Fruit fly (Drosophila melanogaster) whole organism, pupa: Measurements from ENCODE around the gene Papst2.

Source experiments
- CG10348 ChIP-seq: fragments of 200-800 bp; sonication (Bioruptor generic); IDR thresholded peaks from 2 replicates; pipeline ENCODE4 v1.3.6; 2022; ENCODE audit warnings: missing biosample characterization, missing genetic modification characterization
- CG12605 ChIP-seq: fragments of 200-800 bp; sonication (Bioruptor generic); IDR thresholded peaks from 2 replicates; pipeline ENCODE4 v1.3.6; 2022; ENCODE audit warnings: missing biosample characterization, missing genetic modification characterization
- CG13204 ChIP-seq: fragments of 200-800 bp; sonication (Bioruptor generic); optimal IDR thresholded peaks from 2 replicates; lab custom pipeline; 2018; ENCODE audit warnings: missing biosample characterization, mild to moderate bottlenecking, missing genetic modification characterization, moderate library complexity
- CG14655 ChIP-seq: fragments of 200-800 bp; sonication (Bioruptor generic); optimal IDR thresholded peaks from 3 replicates; lab custom pipeline; 2017; ENCODE audit warnings: mild to moderate bottlenecking, missing biosample characterization, missing genetic modification reagents, missing genetic modification characterization
- CG15710 ChIP-seq: fragments of 200-800 bp; sonication (Bioruptor generic); optimal IDR thresholded peaks from 2 replicates; lab custom pipeline; 2018; ENCODE audit warnings: missing biosample characterization, mild to moderate bottlenecking, missing genetic modification characterization, moderate library complexity
- CG17806 ChIP-seq: fragments of 200-800 bp; sonication (Bioruptor generic); optimal IDR thresholded peaks from 2 replicates; lab custom pipeline; 2018; ENCODE audit warnings: missing biosample characterization, mild to moderate bottlenecking, missing genetic modification characterization, moderate library complexity
- CG32121 ChIP-seq: fragments of 200-800 bp; sonication (Bioruptor generic); IDR thresholded peaks from 2 replicates; pipeline ENCODE4 v1.3.6; 2022; ENCODE audit warnings: missing biosample characterization, missing genetic modification characterization
- CG34367 ChIP-seq: fragments of 200-800 bp; sonication (Bioruptor generic); optimal IDR thresholded peaks from 2 replicates; lab custom pipeline; 2018; ENCODE audit warnings: missing biosample characterization, mild to moderate bottlenecking, missing genetic modification characterization
- CG4496 ChIP-seq: fragments of 200-800 bp; sonication (Bioruptor generic); IDR thresholded peaks from 3 replicates; pipeline ENCODE4 v1.3.6; 2022; ENCODE audit warnings: missing biosample characterization, missing genetic modification characterization
- CG8159 ChIP-seq: fragments of 200-800 bp; sonication (Bioruptor generic); optimal IDR thresholded peaks from 3 replicates; lab custom pipeline; 2018; ENCODE audit warnings: missing biosample characterization, mild to moderate bottlenecking, missing genetic modification characterization, moderate library complexity
- CG8301 ChIP-seq: fragments of 200-800 bp; sonication (Bioruptor generic); optimal IDR thresholded peaks from 2 replicates; lab custom pipeline; 2018; ENCODE audit warnings: missing biosample characterization, mild to moderate bottlenecking, missing genetic modification characterization
- CG9948 ChIP-seq: fragments of 200-800 bp; sonication (Bioruptor generic); optimal IDR thresholded peaks from 2 replicates; lab custom pipeline; 2018; ENCODE audit warnings: missing biosample characterization, mild to moderate bottlenecking, missing genetic modification characterization, moderate library complexity
- D1 ChIP-seq: fragments of 200-800 bp; sonication (Bioruptor generic); optimal IDR thresholded peaks from 2 replicates; lab custom pipeline; 2018; ENCODE audit warnings: missing biosample characterization, mild to moderate bottlenecking, missing genetic modification characterization, moderate library complexity
- EcR ChIP-seq: fragments of 200-800 bp; sonication (Bioruptor generic); optimal IDR thresholded peaks from 3 replicates; lab custom pipeline; 2019; ENCODE audit warnings: missing biosample characterization, missing genetic modification characterization, mild to moderate bottlenecking, moderate library complexity, missing genetic modification reagents
- Ets98B ChIP-seq: fragments of 200-800 bp; sonication (Bioruptor generic); IDR thresholded peaks from 2 replicates; pipeline ENCODE4 v1.3.6; 2022; ENCODE audit warnings: missing biosample characterization, missing genetic modification characterization
- Pif1A ChIP-seq: fragments of 200-800 bp; sonication (Bioruptor generic); optimal IDR thresholded peaks from 3 replicates; lab custom pipeline; 2016; ENCODE audit warnings: missing biosample characterization, missing genetic modification characterization
- Snoo ChIP-seq: fragments of 200-800 bp; sonication (Bioruptor generic); optimal IDR thresholded peaks from 3 replicates; lab custom pipeline; 2017; ENCODE audit warnings: missing biosample characterization, mild to moderate bottlenecking, missing genetic modification characterization, inconsistent platforms
- fd96Ca ChIP-seq: fragments of 200-800 bp; sonication (Bioruptor generic); IDR thresholded peaks from 3 replicates; pipeline ENCODE4 v1.3.6; 2022; ENCODE audit warnings: missing biosample characterization, missing genetic modification characterization
- gl ChIP-seq: fragments of 200-800 bp; sonication (Bioruptor generic); optimal IDR thresholded peaks from 2 replicates; lab custom pipeline; 2018; ENCODE audit warnings: missing biosample characterization, mild to moderate bottlenecking, missing genetic modification characterization
- rn ChIP-seq: fragments of 200-800 bp; sonication (Bioruptor generic); IDR thresholded peaks from 2 replicates; pipeline ENCODE4 v1.3.6; 2022; ENCODE audit warnings: missing biosample characterization, missing genetic modification characterization

Gene Papst2

dm6 chr3L:17050661-17051452 is 8.3 kb downstream of the Papst2 start:
- 0 out of 2 replicates have a peak, but pooled peaks have one; percentile 6 for TF ChIP-seq Ets98B (GFP tag; lab: Robert Waterston, UW)
- TF ChIP-seq CG10348 (GFP tag; lab: Robert Waterston, UW): no peak

dm6 chr3L:17051472-17051871 is 8.9 kb downstream of the Papst2 start:
- no peak; the same call in 1 of the 2 replicates for TF ChIP-seq Ets98B (GFP tag; lab: Robert Waterston, UW)
- TF ChIP-seq Snoo (tag; lab: Kevin White, UChicago): no peak
- TF ChIP-seq rn (GFP tag; lab: Robert Waterston, UW): no peak
- no peak for TF ChIP-seq CG14655
- TF ChIP-seq fd96Ca (GFP tag; lab: Robert Waterston, UW): no peak
- no peak for TF ChIP-seq CG12605
- no peak for TF ChIP-seq CG9948 (tag; lab: Kevin White, UChicago)
- TF ChIP-seq EcR (GFP tag; lab: Kevin White, UChicago): no peak
- no peak for TF ChIP-seq D1 (tag; lab: Kevin White, UChicago)
- TF ChIP-seq CG8159 (tag; lab: Kevin White, UChicago): no peak
- no peak for TF ChIP-seq CG4496 (GFP tag; lab: Robert Waterston, UW)
- TF ChIP-seq CG10348 (GFP tag; lab: Robert Waterston, UW): no peak
- no peak for TF ChIP-seq Pif1A
- no peak for TF ChIP-seq CG17806 (tag; lab: Kevin White, UChicago)
- no peak for TF ChIP-seq CG8301 (tag; lab: Kevin White, UChicago)
- TF ChIP-seq CG34367: no peak
- TF ChIP-seq CG13204 (GFP tag; lab: Kevin White, UChicago): no peak
- TF ChIP-seq gl: no peak
- TF ChIP-seq CG15710 (tag; lab: Kevin White, UChicago): no peak

- TF ChIP-seq CG12605 (no peak), CG17806 (tag; lab: Kevin White, UChicago) (no peak), rn (GFP tag; lab: Robert Waterston, UW) (no peak), CG13204 (GFP tag; lab: Kevin White, UChicago) (no peak), Pif1A (no peak), gl (peak; percentile 22), CG10348 (GFP tag; lab: Robert Waterston, UW) (no peak), CG9948 (tag; lab: Kevin White, UChicago) (no peak), EcR (GFP tag; lab: Kevin White, UChicago) (peak; percentile 37), D1 (tag; lab: Kevin White, UChicago) (no peak), fd96Ca (GFP tag; lab: Robert Waterston, UW) (no peak), CG8159 (tag; lab: Kevin White, UChicago) (peak; percentile 1), Ets98B (GFP tag; lab: Robert Waterston, UW) (no peak)
Observed at dm6 chr3L:17052388-17052905, 9.8 kb downstream of the Papst2 start.

- TF ChIP-seq CG4496 (GFP tag; lab: Robert Waterston, UW) (no peak), CG32121 (GFP tag; lab: Robert Waterston, UW) (peak; percentile 65; the same call in 1 of the 2 replicates)
- TF ChIP-seq, all 21 proteins: peak for 1
Observed at dm6 chr3L:17053932-17054331, 11.3 kb downstream of the Papst2 start.

dm6 chr3L:17055467-17055877 is 12.9 kb downstream of the Papst2 start, which contains the start of gene CG7724:
Gene CG7724 (plus strand): TSS chr3L:17055613.
- no peak for TF ChIP-seq D1 (tag; lab: Kevin White, UChicago)
- no peak for TF ChIP-seq Snoo (tag; lab: Kevin White, UChicago)
- TF ChIP-seq Ets98B (GFP tag; lab: Robert Waterston, UW): no peak
- TF ChIP-seq EcR (GFP tag; lab: Kevin White, UChicago): no peak
- no peak for TF ChIP-seq CG14655
- no peak for TF ChIP-seq CG8301 (tag; lab: Kevin White, UChicago)
- no peak for TF ChIP-seq CG13204 (GFP tag; lab: Kevin White, UChicago)
- no peak for TF ChIP-seq CG17806 (tag; lab: Kevin White, UChicago)
- TF ChIP-seq CG8159 (tag; lab: Kevin White, UChicago): no peak
- no peak for TF ChIP-seq CG34367

dm6 chr3L:17077273-17077672 is 34.7 kb downstream of the Papst2 start:
- TF ChIP-seq CG8159 (tag; lab: Kevin White, UChicago): no peak
- TF ChIP-seq D1 (tag; lab: Kevin White, UChicago): no peak
- no peak for TF ChIP-seq Pif1A
- TF ChIP-seq EcR (GFP tag; lab: Kevin White, UChicago): no peak
- no peak for TF ChIP-seq gl
